Fruit fly (Drosophila melanogaster): ENCODE measurements around the gene Ref2.

dm6 chr2L:12692343-12693079 lies 46.4 kb upstream of the Ref2 start, which contains the start of the genes CCT4 and CG6153:
- TF ChIP-seq psq (optimal IDR thresholded peaks at IDR 0.05) (no peak), CG8478 (optimal IDR thresholded peaks at IDR 0.05) (no peak), pan (optimal IDR thresholded peaks at IDR 0.05) (no peak), EcR (GFP tag; optimal IDR thresholded peaks at IDR 0.05) (no peak)

All from whole organism.